Fruit fly (Drosophila melanogaster) whole organism, embryonic: ENCODE measurements around the gene rngo.
A peak's percentile ranks its signal among the peaks of the same experiment; 100 is the strongest.

Source experiments
- C15 ChIP-seq: fragments of 200-800 bp; sonication (Bioruptor generic); IDR thresholded peaks from 3 replicates; pipeline ENCODE4 v1.3.6; 2022; ENCODE audit warnings: missing biosample characterization, missing genetic modification characterization
- CG10209 ChIP-seq: fragments of 200-800 bp; sonication (Bioruptor generic); optimal IDR thresholded peaks from 3 replicates; lab custom pipeline; 2017; ENCODE audit warnings: missing biosample characterization, mild to moderate bottlenecking, missing genetic modification characterization, missing genetic modification reagents
- CG10959 ChIP-seq: fragments of 200-800 bp; sonication (Bioruptor generic); IDR thresholded peaks from 2 replicates; pipeline ENCODE4 v1.3.6; 2022; ENCODE audit warnings: missing biosample characterization, missing genetic modification characterization
- CG11398 ChIP-seq: fragments of 200-800 bp; sonication (Bioruptor generic); optimal IDR thresholded peaks from 2 replicates; lab custom pipeline; 2016; ENCODE audit warnings: missing biosample characterization, missing genetic modification characterization
- CG11696 ChIP-seq: fragments of 200-800 bp; sonication (Bioruptor generic); IDR thresholded peaks from 2 replicates; pipeline ENCODE4 v1.3.6; 2022; ENCODE audit warnings: missing biosample characterization, missing genetic modification characterization
- CG12104 ChIP-seq: fragments of 200-800 bp; sonication (Bioruptor generic); optimal IDR thresholded peaks from 3 replicates; lab custom pipeline; 2016; ENCODE audit warnings: missing biosample characterization, missing genetic modification characterization
- CG12299 ChIP-seq: fragments of 200-800 bp; sonication (Bioruptor generic); optimal IDR thresholded peaks from 2 replicates; lab custom pipeline; 2018; ENCODE audit warnings: missing biosample characterization, mild to moderate bottlenecking, missing genetic modification characterization
- CG12942 ChIP-seq: fragments of 200-800 bp; sonication (Bioruptor generic); optimal IDR thresholded peaks from 3 replicates; lab custom pipeline; 2016; ENCODE audit warnings: missing biosample characterization, missing genetic modification characterization
- CG13775 ChIP-seq: fragments of 200-800 bp; sonication (Bioruptor generic); optimal IDR thresholded peaks from 3 replicates; lab custom pipeline; 2017; ENCODE audit warnings: missing biosample characterization, mild to moderate bottlenecking, missing genetic modification characterization
- CG14441 ChIP-seq: fragments of 200-800 bp; sonication (Bioruptor generic); IDR thresholded peaks from 2 replicates; pipeline ENCODE4 v1.3.6; 2022; ENCODE audit warnings: missing biosample characterization, missing genetic modification characterization
- CG1832 ChIP-seq: fragments of 200-800 bp; sonication (Bioruptor generic); optimal IDR thresholded peaks from 2 replicates; lab custom pipeline; 2017; ENCODE audit warnings: missing biosample characterization, mild to moderate bottlenecking, missing genetic modification characterization, inconsistent platforms
- CG18476 ChIP-seq: fragments of 200-800 bp; sonication (Bioruptor generic); optimal IDR thresholded peaks from 2 replicates; lab custom pipeline; 2016; ENCODE audit warnings: missing biosample characterization, mild to moderate bottlenecking, missing genetic modification characterization
- CG2120 ChIP-seq: fragments of 200-800 bp; sonication (Bioruptor generic); optimal IDR thresholded peaks from 3 replicates; lab custom pipeline; 2016; ENCODE audit warnings: missing biosample characterization, missing genetic modification characterization
- CG30020 ChIP-seq: fragments of 200-800 bp; optimal IDR thresholded peaks from 2 replicates; lab custom pipeline; 2019; ENCODE audit warnings: missing biosample characterization, mild to moderate bottlenecking, missing genetic modification characterization, moderate library complexity
- CG30431 ChIP-seq: fragments of 200-800 bp; sonication (Bioruptor generic); optimal IDR thresholded peaks from 2 replicates; lab custom pipeline; 2017; ENCODE audit warnings: missing biosample characterization, missing genetic modification characterization
- CG32772 ChIP-seq: fragments of 200-800 bp; sonication (Bioruptor generic); IDR thresholded peaks from 2 replicates; pipeline ENCODE4 v1.3.6; 2022; ENCODE audit warnings: missing biosample characterization, missing genetic modification characterization
- CG42726 ChIP-seq: fragments of 200-800 bp; sonication (Bioruptor generic); IDR thresholded peaks from 2 replicates; pipeline ENCODE4 v1.3.6; 2022; ENCODE audit warnings: missing biosample characterization, missing genetic modification characterization; ENCODE audit not compliant: partially characterized antibody
- CG4424 ChIP-seq: fragments of 200-800 bp; sonication (Bioruptor generic); optimal IDR thresholded peaks from 3 replicates; lab custom pipeline; 2016; ENCODE audit warnings: missing biosample characterization, missing genetic modification characterization
- CG4617 ChIP-seq: fragments of 200-800 bp; sonication (Bioruptor generic); optimal IDR thresholded peaks from 3 replicates; lab custom pipeline; 2016; ENCODE audit warnings: missing biosample characterization, missing genetic modification characterization, borderline replicate concordance
- CG5953 ChIP-seq: fragments of 200-800 bp; sonication (Bioruptor generic); IDR thresholded peaks from 2 replicates; pipeline ENCODE4 v1.3.6; 2022; ENCODE audit warnings: missing biosample characterization, missing genetic modification characterization
- CG6765 ChIP-seq: fragments of 200-800 bp; sonication (Bioruptor generic); optimal IDR thresholded peaks from 3 replicates; lab custom pipeline; 2017; ENCODE audit warnings: missing biosample characterization, mild to moderate bottlenecking, missing genetic modification characterization
- CG7372 ChIP-seq: fragments of 200-800 bp; sonication (Bioruptor generic); IDR thresholded peaks from 2 replicates; pipeline ENCODE4 v1.3.6; 2022; ENCODE audit warnings: missing biosample characterization, missing genetic modification characterization
- CG9932 ChIP-seq: fragments of 200-800 bp; sonication (Bioruptor generic); IDR thresholded peaks from 2 replicates; pipeline ENCODE4 v1.3.6; 2022; ENCODE audit warnings: missing biosample characterization, missing genetic modification characterization
- Doc3 ChIP-seq: fragments of 200-800 bp; sonication (Bioruptor generic); IDR thresholded peaks from 3 replicates; pipeline ENCODE4 v1.3.6; 2022; ENCODE audit warnings: missing biosample characterization, missing genetic modification characterization; ENCODE audit not compliant: partially characterized antibody
- GATAe ChIP-seq: fragments of 200-800 bp; sonication (Bioruptor generic); conservative IDR thresholded peaks from 2 replicates; pipeline ENCODE4 v1.3.6; 2022; ENCODE audit warnings: missing biosample characterization, missing genetic modification characterization
- HLHmδ ChIP-seq: fragments of 200-800 bp; sonication (Bioruptor generic); optimal IDR thresholded peaks from 2 replicates; lab custom pipeline; 2018; ENCODE audit warnings: missing biosample characterization, mild to moderate bottlenecking, missing genetic modification characterization, moderate library complexity
- HmgZ ChIP-seq: fragments of 200-800 bp; sonication (Bioruptor generic); optimal IDR thresholded peaks from 2 replicates; lab custom pipeline; 2018; ENCODE audit warnings: missing biosample characterization, mild to moderate bottlenecking, missing genetic modification characterization
- Hr51 ChIP-seq, 2 experiments: fragments of 200-800 bp; sonication (Bioruptor generic); optimal IDR thresholded peaks; 2 replicates in 1 of 2; 3 replicates in 1 of 2; lab custom pipeline; 2016 to 2018; ENCODE audit warnings: missing biosample characterization in 2 of 2, missing genetic modification characterization in 2 of 2, mild to moderate bottlenecking in 1 of 2, moderate library complexity in 1 of 2
- Mrtf ChIP-seq: fragments of 200-800 bp; sonication (Bioruptor generic); IDR thresholded peaks from 3 replicates; pipeline ENCODE4 v1.3.6; 2022; ENCODE audit warnings: missing biosample characterization, missing genetic modification characterization
- NC2α ChIP-seq: fragments of 200-800 bp; sonication (Bioruptor generic); optimal IDR thresholded peaks from 2 replicates; lab custom pipeline; 2016; ENCODE audit warnings: missing biosample characterization, missing genetic modification characterization
- Nf-YA ChIP-seq: fragments of 200-800 bp; sonication (Bioruptor generic); IDR thresholded peaks from 2 replicates; pipeline ENCODE4 v1.3.6; 2022; ENCODE audit warnings: missing biosample characterization, missing genetic modification characterization
- Oaz ChIP-seq: fragments of 200-800 bp; sonication (Bioruptor generic); IDR thresholded peaks from 2 replicates; pipeline ENCODE4 v1.3.6; 2022; ENCODE audit warnings: missing biosample characterization, missing genetic modification characterization
- Xrp1 ChIP-seq: fragments of 200-800 bp; sonication (Bioruptor generic); IDR thresholded peaks from 2 replicates; pipeline ENCODE4 v1.3.6; 2022; ENCODE audit warnings: missing biosample characterization, missing genetic modification characterization
- ac ChIP-seq: fragments of 200-800 bp; sonication (Bioruptor generic); optimal IDR thresholded peaks from 3 replicates; lab custom pipeline; 2017; ENCODE audit warnings: missing biosample characterization, mild to moderate bottlenecking, missing genetic modification characterization
- amos ChIP-seq: fragments of 200-800 bp; sonication (Bioruptor generic); IDR thresholded peaks from 2 replicates; pipeline ENCODE4 v1.3.6; 2022; ENCODE audit warnings: missing biosample characterization, missing genetic modification characterization; ENCODE audit not compliant: partially characterized antibody
- az2 ChIP-seq: fragments of 200-800 bp; sonication (Bioruptor generic); optimal IDR thresholded peaks from 3 replicates; lab custom pipeline; 2016; ENCODE audit warnings: missing biosample characterization, missing genetic modification characterization
- cato ChIP-seq: fragments of 200-800 bp; sonication (Bioruptor generic); optimal IDR thresholded peaks from 2 replicates; lab custom pipeline; 2016; ENCODE audit warnings: missing biosample characterization, missing genetic modification characterization, borderline replicate concordance
- cg ChIP-seq: fragments of 200-800 bp; sonication (Bioruptor generic); optimal IDR thresholded peaks from 3 replicates; lab custom pipeline; 2019; ENCODE audit warnings: missing biosample characterization, mild to moderate bottlenecking, missing genetic modification characterization, moderate library complexity
- disco-r ChIP-seq: fragments of 200-800 bp; sonication (Bioruptor generic); optimal IDR thresholded peaks from 2 replicates; lab custom pipeline; 2016; ENCODE audit warnings: missing biosample characterization, missing genetic modification characterization
- exex ChIP-seq: fragments of 200-800 bp; sonication (Bioruptor generic); optimal IDR thresholded peaks from 4 replicates; lab custom pipeline; 2018; ENCODE audit warnings: missing biosample characterization, mild to moderate bottlenecking, missing genetic modification characterization, moderate library complexity
- fd102C ChIP-seq: fragments of 200-800 bp; sonication (Bioruptor generic); optimal IDR thresholded peaks from 2 replicates; lab custom pipeline; 2018; ENCODE audit warnings: missing biosample characterization, mild to moderate bottlenecking, missing genetic modification characterization, moderate library complexity
- hb ChIP-seq: fragments of 200-800 bp; sonication (Bioruptor generic); IDR thresholded peaks from 3 replicates; pipeline ENCODE4 v1.3.6; 2022; ENCODE audit warnings: missing biosample characterization, missing genetic modification characterization; ENCODE audit not compliant: partially characterized antibody
- hkb ChIP-seq, 2 experiments: fragments of 200-800 bp in 1 of 2; fragments of >200 bp in 1 of 2; sonication (Bioruptor generic) in 1 of 2; IDR thresholded peaks in 1 of 2; optimal IDR thresholded peaks in 1 of 2; 2 replicates each; pipeline versions ENCODE4 v1.3.6 to Lab custom; 2017 to 2022; ENCODE audit warnings: missing biosample characterization in 1 of 2, missing genetic modification characterization in 1 of 2
- jing ChIP-seq: fragments of 200-800 bp; sonication (Bioruptor generic); optimal IDR thresholded peaks from 2 replicates; lab custom pipeline; 2018; ENCODE audit warnings: missing biosample characterization, mild to moderate bottlenecking, missing genetic modification characterization
- lov ChIP-seq, 2 experiments: fragments of 200-800 bp in 1 of 2; fragments of >200 bp in 1 of 2; sonication (Bioruptor generic) in 1 of 2; IDR thresholded peaks in 1 of 2; optimal IDR thresholded peaks in 1 of 2; 2 replicates in 1 of 2; 3 replicates in 1 of 2; pipeline versions ENCODE4 v1.3.6 to Lab custom; 2017 to 2022; ENCODE audit warnings: missing biosample characterization in 1 of 2, missing genetic modification characterization in 1 of 2
- sens-2 ChIP-seq: fragments of 200-800 bp; sonication (Bioruptor generic); IDR thresholded peaks from 2 replicates; pipeline ENCODE4 v1.3.6; 2022; ENCODE audit warnings: missing biosample characterization, missing genetic modification characterization
- slp2 ChIP-seq: fragments of 200-800 bp; sonication (Bioruptor generic); optimal IDR thresholded peaks from 2 replicates; lab custom pipeline; 2016; ENCODE audit warnings: missing biosample characterization, missing genetic modification characterization
- trem ChIP-seq: fragments of 200-800 bp; optimal IDR thresholded peaks from 3 replicates; lab custom pipeline; 2019; ENCODE audit warnings: missing biosample characterization, mild to moderate bottlenecking, missing genetic modification characterization, moderate library complexity

Gene rngo

DNA sequence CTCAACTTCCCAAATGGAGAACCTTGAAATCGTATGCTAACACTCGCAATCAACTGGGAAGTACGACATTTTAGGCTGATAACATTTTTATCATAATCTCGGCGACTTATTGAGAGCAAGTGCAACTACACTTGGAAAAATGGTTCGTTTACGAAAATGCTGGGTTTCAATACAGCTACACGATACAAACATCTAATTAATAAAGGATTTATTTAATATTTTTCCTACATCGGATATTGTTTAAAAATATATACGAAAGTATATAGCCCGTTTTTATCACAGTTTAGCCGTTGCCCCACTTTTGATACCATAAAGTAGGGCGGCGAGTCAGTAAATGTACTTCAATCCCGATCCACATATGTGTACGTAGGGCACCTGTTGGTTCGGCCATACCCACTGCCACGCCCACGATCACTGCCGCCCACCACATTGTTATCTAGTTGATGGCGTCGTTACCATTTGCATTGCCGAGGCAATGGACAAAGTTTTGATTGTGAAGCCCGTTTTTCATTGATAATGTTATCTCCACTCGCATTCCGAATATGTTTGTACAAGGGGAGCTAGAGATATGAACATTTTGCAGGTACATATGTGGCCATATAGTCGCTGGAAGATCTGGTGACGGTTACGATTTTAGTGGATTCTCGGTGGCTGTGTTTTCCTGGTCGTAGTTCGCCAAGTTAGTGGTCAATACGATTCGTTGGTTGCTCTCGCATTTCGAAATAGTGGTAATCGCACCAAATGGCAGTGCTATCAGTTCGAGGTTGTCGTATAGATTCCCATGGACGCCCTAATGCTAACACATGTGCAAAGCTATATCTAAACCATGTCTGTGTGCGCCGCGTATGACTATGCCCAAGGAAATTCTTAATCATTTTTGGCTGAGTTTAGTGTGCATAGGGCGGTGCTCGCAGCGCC lies 26.5 kb upstream of the rngo start, which contains the start of gene Traf-like (continued):
- no peak for TF ChIP-seq CG12299 (tag; lab: Kevin White, UChicago)
- 0 out of 2 replicates have a peak, but pooled peaks have one; percentile 18 for TF ChIP-seq sens-2 (GFP tag; lab: Robert Waterston, UW)
- peak; percentile 64 for TF ChIP-seq exex (tag; lab: Kevin White, UChicago)
- no peak for TF ChIP-seq jing
- no peak for TF ChIP-seq CG7372 (GFP tag; lab: Robert Waterston, UW)
- no peak for TF ChIP-seq GATAe (GFP tag; lab: Robert Waterston, UW)
- no peak for TF ChIP-seq CG13775 (GFP tag; lab: Kevin White, UChicago)
- no peak for TF ChIP-seq C15 (GFP tag; lab: Robert Waterston, UW)
- TF ChIP-seq CG9932 (GFP tag; lab: Robert Waterston, UW): no peak
- TF ChIP-seq cato (GFP tag; lab: Kevin White, UChicago): no peak
- no peak for TF ChIP-seq lov (optimal IDR thresholded peaks at IDR 0.05; lab: Kevin White, UChicago)
- no peak for TF ChIP-seq lov (GFP tag; IDR thresholded peaks at IDR 0.05; lab: Robert Waterston, UW)
- TF ChIP-seq ac (GFP tag; lab: Kevin White, UChicago): no peak
- no peak for TF ChIP-seq fd102C (GFP tag; lab: Kevin White, UChicago)
- TF ChIP-seq CG18476 (GFP tag; lab: Kevin White, UChicago): no peak
- no peak for TF ChIP-seq CG4617 (GFP tag; lab: Kevin White, UChicago)
- TF ChIP-seq Oaz (GFP tag; lab: Robert Waterston, UW): no peak
- TF ChIP-seq CG30020 (tag; lab: Kevin White, UChicago): no peak
- peak; percentile 14 for TF ChIP-seq cg
- no peak for TF ChIP-seq hb
- no peak for TF ChIP-seq CG12104 (GFP tag; lab: Kevin White, UChicago)
- no peak for TF ChIP-seq disco-r (GFP tag; lab: Kevin White, UChicago)
- no peak for TF ChIP-seq CG12942 (GFP tag; lab: Kevin White, UChicago)
- TF ChIP-seq CG32772 (GFP tag; lab: Robert Waterston, UW): no peak
- TF ChIP-seq az2 (GFP tag; lab: Kevin White, UChicago): no peak
- no peak for TF ChIP-seq amos (GFP tag; lab: Robert Waterston, UW)
- no peak for TF ChIP-seq CG2120 (GFP tag; lab: Kevin White, UChicago)
- peak; percentile 11 for TF ChIP-seq HmgZ (tag; lab: Kevin White, UChicago)
- no peak for TF ChIP-seq CG10959 (GFP tag; lab: Robert Waterston, UW)
- no peak for TF ChIP-seq Nf-YA (GFP tag; lab: Robert Waterston, UW)
- TF ChIP-seq CG6765 (GFP tag; lab: Kevin White, UChicago): no peak
- TF ChIP-seq CG5953 (GFP tag; lab: Robert Waterston, UW): no peak
- no peak for TF ChIP-seq HLHmδ (GFP tag; lab: Kevin White, UChicago)
- TF ChIP-seq CG1832: no peak
- TF ChIP-seq slp2: no peak
- no peak for TF ChIP-seq CG30431 (GFP tag; lab: Kevin White, UChicago)
- peak; percentile 42; the same call in 1 of the 2 replicates for TF ChIP-seq CG14441 (GFP tag; lab: Robert Waterston, UW)
- TF ChIP-seq hkb (optimal IDR thresholded peaks at IDR 0.05; lab: Kevin White, UChicago): no peak
- TF ChIP-seq hkb (GFP tag; IDR thresholded peaks at IDR 0.05; lab: Robert Waterston, UW): 0 out of 2 replicates have a peak, but pooled peaks have one; percentile 29
- TF ChIP-seq CG42726 (GFP tag; lab: Robert Waterston, UW): no peak
- peak in 1 of 2 experiments; percentile 41 for TF ChIP-seq Hr51 (GFP tag; optimal IDR thresholded peaks at IDR 0.05; lab: Kevin White, UChicago)
- TF ChIP-seq CG4424 (GFP tag; lab: Kevin White, UChicago): no peak
- TF ChIP-seq Doc3 (GFP tag; lab: Robert Waterston, UW): no peak
- no peak for TF ChIP-seq Mrtf
- no peak for TF ChIP-seq NC2α (GFP tag; lab: Kevin White, UChicago)
- TF ChIP-seq CG10209 (GFP tag; lab: Kevin White, UChicago): no peak
- no peak for TF ChIP-seq CG11696 (GFP tag; lab: Robert Waterston, UW)
- TF ChIP-seq CG11398 (GFP tag; lab: Kevin White, UChicago): no peak
- TF ChIP-seq Xrp1 (GFP tag; lab: Robert Waterston, UW): peak; percentile 32; the same call in 1 of the 2 replicates
- no peak for TF ChIP-seq trem (tag; lab: Kevin White, UChicago)
